Fruit fly (Drosophila melanogaster): Measurements from ENCODE around the gene Trs33.

Gene Trs33

DNA sequence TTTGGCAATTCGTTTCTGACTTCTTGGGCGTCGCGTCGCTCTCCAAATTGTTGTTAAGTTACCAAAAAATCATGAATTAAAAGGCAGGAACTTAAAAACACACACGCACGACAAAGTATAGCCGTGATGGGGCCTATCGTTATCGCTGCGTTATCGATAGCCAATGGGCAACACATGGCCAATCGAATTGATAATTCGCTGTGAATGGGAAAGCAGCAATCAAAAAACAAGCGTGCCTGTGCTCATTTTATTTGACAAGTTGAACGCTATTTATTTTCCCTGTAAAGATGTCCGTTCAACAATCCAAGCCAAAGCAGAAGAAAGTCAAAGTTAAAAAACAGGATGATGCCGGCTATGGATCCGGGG, 4.8 kb downstream of the Trs33 start, which contains the start of the genes Surf4 and CG31301:
Gene Surf4, minus strand, starts transcription at position 159 of the 366 bp plus-strand sequence.
Gene CG31301, plus strand, starts transcription at position 188 of the 366 bp plus-strand sequence.
- no peak for TF ChIP-seq CG13123 (GFP tag; optimal IDR thresholded peaks at IDR 0.05)
- peak; percentile 9 for TF ChIP-seq CG2712 (tag; optimal IDR thresholded peaks at IDR 0.05)
- TF ChIP-seq Hsf (GFP tag; optimal IDR thresholded peaks at IDR 0.05) = no peak
- no peak for TF ChIP-seq CG1233 (GFP tag; optimal IDR thresholded peaks at IDR 0.05)
- TF ChIP-seq Med (GFP tag) = peak; percentile 71
- no peak for TF ChIP-seq slp2 (GFP tag; optimal IDR thresholded peaks at IDR 0.05)
- TF ChIP-seq slbo (GFP tag; IDR thresholded peaks at IDR 0.05) = no peak
- TF ChIP-seq h (optimal IDR thresholded peaks at IDR 0.05) = no peak
- peak; percentile 13 for TF ChIP-seq CG13624 (GFP tag; optimal IDR thresholded peaks at IDR 0.05)
- TF ChIP-seq pfk (GFP tag; optimal IDR thresholded peaks at IDR 0.05) = no peak
- TF ChIP-seq Bteb2 (GFP tag; optimal IDR thresholded peaks at IDR 0.05) = no peak
- TF ChIP-seq tna (GFP tag; IDR thresholded peaks at IDR 0.05; ENCODE audit: partially characterized antibody) = peak; percentile 85
- TF ChIP-seq CG9797 (GFP tag; optimal IDR thresholded peaks at IDR 0.05) = no peak
- no peak for TF ChIP-seq Stat92E (GFP tag; optimal IDR thresholded peaks at IDR 0.05)
- no peak for TF ChIP-seq Hr51 (GFP tag; optimal IDR thresholded peaks at IDR 0.05)
- no peak for TF ChIP-seq Poxn (GFP tag; IDR thresholded peaks at IDR 0.05)
- peak; percentile 91 for TF ChIP-seq CG2116 (GFP tag; optimal IDR thresholded peaks at IDR 0.05)
- TF ChIP-seq ken (GFP tag; IDR thresholded peaks at IDR 0.05) = no peak
- no peak for TF ChIP-seq Abd-B (GFP tag; optimal IDR thresholded peaks at IDR 0.05)
- TF ChIP-seq lab (GFP tag; optimal IDR thresholded peaks at IDR 0.05) = no peak
- no peak for TF ChIP-seq GATAe (GFP tag; conservative IDR thresholded peaks at IDR 0.05)
- no peak for TF ChIP-seq CG10462 (GFP tag; optimal IDR thresholded peaks at IDR 0.05)
- TF ChIP-seq CG2129 (GFP tag; IDR thresholded peaks at IDR 0.05; ENCODE audit: partially characterized antibody) = no peak
- TF ChIP-seq fd64A (GFP tag; optimal IDR thresholded peaks at IDR 0.05) = no peak
- TF ChIP-seq CG11247 (GFP tag; IDR thresholded peaks at IDR 0.05) = no peak
- TF ChIP-seq CG7987 (GFP tag; optimal IDR thresholded peaks at IDR 0.05) = peak; percentile 26
- TF ChIP-seq CG15011 (GFP tag; optimal IDR thresholded peaks at IDR 0.05) = no peak
- TF ChIP-seq Dip2 (GFP tag; IDR thresholded peaks at IDR 0.05) = no peak
- no peak for TF ChIP-seq Oaz (GFP tag; IDR thresholded peaks at IDR 0.05)
- no peak for TF ChIP-seq fu2 (GFP tag; optimal IDR thresholded peaks at IDR 0.05)
- peak; percentile 61; the same call in 3 of the 4 replicates for TF ChIP-seq Dll (GFP tag; IDR thresholded peaks at IDR 0.05; ENCODE audit: partially characterized antibody)
- TF ChIP-seq BtbVII (GFP tag; optimal IDR thresholded peaks at IDR 0.05) = no peak
- TF ChIP-seq danr (GFP tag; IDR thresholded peaks at IDR 0.05) = no peak
- TF ChIP-seq CG12104 (GFP tag; optimal IDR thresholded peaks at IDR 0.05) = no peak
- TF ChIP-seq Ada2b (GFP tag; IDR thresholded peaks at IDR 0.05) = no peak
- no peak for TF ChIP-seq D (optimal IDR thresholded peaks at IDR 0.05)
- TF ChIP-seq D (GFP tag; optimal IDR thresholded peaks at IDR 0.05) = no peak
- TF ChIP-seq CG13296 (GFP tag; optimal IDR thresholded peaks at IDR 0.05) = no peak
- TF ChIP-seq al (GFP tag; IDR thresholded peaks at IDR 0.05) = no peak
- no peak for TF ChIP-seq CG3847 (GFP tag; IDR thresholded peaks at IDR 0.05)
- TF ChIP-seq ranshi (GFP tag; IDR thresholded peaks at IDR 0.05) = no peak
- peak; percentile 5 for TF ChIP-seq lilli (GFP tag; optimal IDR thresholded peaks at IDR 0.05)
- peak; percentile 72; the same call in 1 of the 3 replicates for TF ChIP-seq mld (GFP tag; IDR thresholded peaks at IDR 0.05; ENCODE audit: partially characterized antibody)
- TF ChIP-seq unc-4 (GFP tag; IDR thresholded peaks at IDR 0.05; ENCODE audit: partially characterized antibody) = peak; percentile 59
- TF ChIP-seq CG30020 (tag; optimal IDR thresholded peaks at IDR 0.05) = no peak
- no peak for TF ChIP-seq CG6689 (GFP tag; IDR thresholded peaks at IDR 0.05)
- no peak for TF ChIP-seq CG8089 (GFP tag; optimal IDR thresholded peaks at IDR 0.05)
- TF ChIP-seq CG4617 (GFP tag; optimal IDR thresholded peaks at IDR 0.05; ENCODE audit: borderline replicate concordance) = peak; percentile 38
- TF ChIP-seq zfh1 (GFP tag; IDR thresholded peaks at IDR 0.05) = no peak
- no peak for TF ChIP-seq aop (GFP tag; IDR thresholded peaks at IDR 0.05)
- TF ChIP-seq CG6854 (GFP tag; optimal IDR thresholded peaks at IDR 0.05) = no peak
- TF ChIP-seq wor (GFP tag; IDR thresholded peaks at IDR 0.05) = no peak

All from whole organism, embryonic.